Fruit fly (Drosophila melanogaster) whole organism, prepupa: ENCODE results near the gene CG9555.

Source experiments
- CG11762 ChIP-seq: fragments of 200-800 bp; sonication (Bioruptor generic); optimal IDR thresholded peaks from 3 replicates; lab custom pipeline; 2016; ENCODE audit warnings: missing biosample characterization, missing genetic modification characterization; ENCODE audit not compliant: insufficient read depth
- CG3032 ChIP-seq: fragments of 200-800 bp; optimal IDR thresholded peaks from 2 replicates; lab custom pipeline; 2019; ENCODE audit warnings: missing biosample characterization, mild to moderate bottlenecking, missing genetic modification characterization, moderate library complexity
- CG31627 ChIP-seq: fragments of 200-800 bp; sonication (Bioruptor generic); optimal IDR thresholded peaks from 3 replicates; lab custom pipeline; 2016; ENCODE audit warnings: missing biosample characterization, missing genetic modification characterization
- CG32006 ChIP-seq: fragments of 200-800 bp; sonication (Bioruptor generic); optimal IDR thresholded peaks from 3 replicates; lab custom pipeline; 2017; ENCODE audit warnings: missing biosample characterization, mild to moderate bottlenecking, missing genetic modification characterization
- CG34406 ChIP-seq: fragments of 200-800 bp; sonication (Bioruptor generic); optimal IDR thresholded peaks from 3 replicates; lab custom pipeline; 2016; ENCODE audit warnings: missing biosample characterization, missing genetic modification characterization
- CG6792 ChIP-seq: fragments of 200-800 bp; sonication (Bioruptor generic); optimal IDR thresholded peaks from 3 replicates; lab custom pipeline; 2016; ENCODE audit warnings: missing biosample characterization, missing genetic modification characterization
- CG7368 ChIP-seq: fragments of 200-800 bp; sonication (Bioruptor generic); optimal IDR thresholded peaks from 3 replicates; lab custom pipeline; 2016; ENCODE audit warnings: missing biosample characterization, missing genetic modification characterization
- CG8319 ChIP-seq: fragments of 200-800 bp; sonication (Bioruptor generic); optimal IDR thresholded peaks from 3 replicates; lab custom pipeline; 2016; ENCODE audit warnings: missing biosample characterization, missing genetic modification characterization
- CG8632 ChIP-seq: fragments of 200-800 bp; sonication (Bioruptor generic); optimal IDR thresholded peaks from 3 replicates; lab custom pipeline; 2016; ENCODE audit warnings: missing biosample characterization, missing genetic modification characterization
- Eip75B ChIP-seq: fragments of 200-800 bp; sonication (Bioruptor generic); optimal IDR thresholded peaks from 3 replicates; lab custom pipeline; 2016; ENCODE audit warnings: missing biosample characterization, missing genetic modification characterization
- Hr39 ChIP-seq: fragments of 200-800 bp; sonication (Bioruptor generic); optimal IDR thresholded peaks from 2 replicates; lab custom pipeline; 2016; ENCODE audit warnings: missing biosample characterization, missing genetic modification characterization
- Met ChIP-seq: fragments of 200-800 bp; sonication (Bioruptor generic); optimal IDR thresholded peaks from 3 replicates; lab custom pipeline; 2016; ENCODE audit warnings: missing biosample characterization, missing genetic modification characterization
- Sox102F ChIP-seq: fragments of 200-800 bp; sonication (Bioruptor generic); optimal IDR thresholded peaks from 2 replicates; lab custom pipeline; 2016; ENCODE audit warnings: missing biosample characterization, mild to moderate bottlenecking, missing genetic modification characterization
- dsx ChIP-seq: fragments of 200-800 bp; optimal IDR thresholded peaks from 3 replicates; lab custom pipeline; 2019; ENCODE audit warnings: missing biosample characterization, mild to moderate bottlenecking, missing genetic modification characterization, moderate library complexity; ENCODE audit not compliant: poor library complexity, severe bottlenecking
- fd59A ChIP-seq: fragments of 200-800 bp; sonication (Bioruptor generic); optimal IDR thresholded peaks from 2 replicates; lab custom pipeline; 2017; ENCODE audit warnings: missing biosample characterization, mild to moderate bottlenecking, missing genetic modification characterization, missing genetic modification reagents
- net ChIP-seq: fragments of 200-800 bp; sonication (Bioruptor generic); optimal IDR thresholded peaks from 3 replicates; lab custom pipeline; 2016; ENCODE audit warnings: missing biosample characterization, missing genetic modification characterization
- pdm3 ChIP-seq: fragments of 200-800 bp; sonication (Bioruptor generic); optimal IDR thresholded peaks from 3 replicates; lab custom pipeline; 2016; ENCODE audit warnings: missing biosample characterization, missing genetic modification characterization
- vri ChIP-seq: fragments of 200-800 bp; sonication (Bioruptor generic); optimal IDR thresholded peaks from 3 replicates; lab custom pipeline; 2016; ENCODE audit warnings: missing biosample characterization, mild to moderate bottlenecking, missing genetic modification characterization

Gene CG9555

dm6 chr2L:9031736-9032135 is 40.2 kb downstream of the CG9555 start, which contains the start of gene CG9582:
Gene CG9582 (minus strand): TSS chr2L:9031836.
- TF ChIP-seq CG8632 (GFP tag; lab: Kevin White, UChicago) = no peak
- no peak for TF ChIP-seq CG31627 (GFP tag; lab: Kevin White, UChicago)
- TF ChIP-seq vri = no peak
- TF ChIP-seq CG11762 (GFP tag; lab: Kevin White, UChicago) = no peak
- TF ChIP-seq Sox102F (GFP tag; lab: Kevin White, UChicago) = no peak
- no peak for TF ChIP-seq CG8319
- no peak for TF ChIP-seq Met (GFP tag; lab: Kevin White, UChicago)
- TF ChIP-seq fd59A (GFP tag; lab: Kevin White, UChicago) = no peak
- no peak for TF ChIP-seq CG3032 (tag; lab: Kevin White, UChicago)
- TF ChIP-seq CG6792 = no peak
- no peak for TF ChIP-seq net
- no peak for TF ChIP-seq Hr39 (GFP tag; lab: Kevin White, UChicago)
- TF ChIP-seq dsx (GFP tag; lab: Kevin White, UChicago) = no peak
- no peak for TF ChIP-seq CG7368 (GFP tag; lab: Kevin White, UChicago)
- TF ChIP-seq CG32006 (GFP tag; lab: Kevin White, UChicago) = no peak
- TF ChIP-seq pdm3 (GFP tag; lab: Kevin White, UChicago) = no peak
- no peak for TF ChIP-seq Eip75B
- TF ChIP-seq CG34406 = no peak
